Fruit fly (Drosophila melanogaster) whole organism, wandering third instar larva: ENCODE data around the gene Dhc1.
A peak's percentile ranks its signal among the peaks of the same experiment; 100 is the strongest.

Experiments used
- Abd-B ChIP-seq: fragments of >200 bp; optimal IDR thresholded peaks from 2 replicates; lab custom pipeline; 2017; ENCODE audit warnings: missing biosample characterization, missing genetic modification characterization
- CG32264 ChIP-seq: fragments of 200-800 bp; sonication (Bioruptor generic); optimal IDR thresholded peaks from 2 replicates; lab custom pipeline; 2016; ENCODE audit warnings: missing biosample characterization, missing genetic modification characterization
- CG9705 ChIP-seq: fragments of 200-800 bp; sonication (Bioruptor generic); optimal IDR thresholded peaks from 2 replicates; lab custom pipeline; 2018; ENCODE audit warnings: missing biosample characterization, mild to moderate bottlenecking, missing genetic modification characterization
- CrebA ChIP-seq: fragments of 200-800 bp; sonication (Bioruptor generic); optimal IDR thresholded peaks from 2 replicates; lab custom pipeline; 2016; ENCODE audit warnings: missing biosample characterization, mild to moderate bottlenecking, missing genetic modification characterization, borderline replicate concordance
- Dfd ChIP-seq: fragments of >200 bp; optimal IDR thresholded peaks from 2 replicates; lab custom pipeline; 2017; ENCODE audit warnings: missing biosample characterization, missing genetic modification characterization
- Dif ChIP-seq: fragments of 200-275, 200-300 bp; sonication (Bioruptor generic); optimal IDR thresholded peaks from 2 replicates; lab custom pipeline; 2018; ENCODE audit warnings: missing biosample characterization, missing genetic modification characterization; ENCODE audit not compliant: partially characterized antibody
- GATAd ChIP-seq: sonication (Bioruptor generic); optimal IDR thresholded peaks from 2 replicates; lab custom pipeline; 2016; ENCODE audit warnings: missing biosample characterization, missing genetic modification characterization
- HLH106 ChIP-seq: fragments of 200-800 bp; optimal IDR thresholded peaks from 3 replicates; lab custom pipeline; 2019; ENCODE audit warnings: missing biosample characterization, mild to moderate bottlenecking, missing genetic modification characterization, moderate library complexity
- Hnf4 ChIP-seq: fragments of 200-800 bp; sonication (Bioruptor generic); optimal IDR thresholded peaks from 2 replicates; lab custom pipeline; 2016; ENCODE audit warnings: missing biosample characterization, mild to moderate bottlenecking, missing genetic modification characterization
- Hr78 ChIP-seq: fragments of >200 bp; optimal IDR thresholded peaks from 2 replicates; lab custom pipeline; 2017; ENCODE audit warnings: missing biosample characterization, missing genetic modification characterization
- Hr83 ChIP-seq: fragments of 200-300 bp; sonication (Bioruptor generic); optimal IDR thresholded peaks from 2 replicates; lab custom pipeline; 2016; ENCODE audit warnings: missing biosample characterization, mild to moderate bottlenecking, missing genetic modification characterization, moderate library complexity; ENCODE audit not compliant: poor library complexity, severe bottlenecking
- Jra ChIP-seq: sonication (Bioruptor generic); optimal IDR thresholded peaks from 2 replicates; lab custom pipeline; 2016; ENCODE audit warnings: missing biosample characterization, missing genetic modification characterization
- Mio ChIP-seq: sonication (Bioruptor generic); optimal IDR thresholded peaks from 2 replicates; lab custom pipeline; 2016; ENCODE audit warnings: missing biosample characterization, missing genetic modification characterization
- Myc ChIP-seq: fragments of >200 bp; optimal IDR thresholded peaks from 2 replicates; lab custom pipeline; 2017
- N ChIP-seq: fragments of >200 bp; optimal IDR thresholded peaks from 2 replicates; lab custom pipeline; 2018; ENCODE audit warnings: missing biosample characterization, missing external identifiers, missing genetic modification characterization
- OdsH ChIP-seq: fragments of 200-800 bp; sonication (Bioruptor generic); optimal IDR thresholded peaks from 2 replicates; lab custom pipeline; 2016; ENCODE audit warnings: missing biosample characterization, mild to moderate bottlenecking, missing genetic modification characterization
- Rel ChIP-seq, 2 experiments: fragments of 200-800 bp; sonication (Bioruptor generic) in 1 of 2; optimal IDR thresholded peaks; 2 replicates in 1 of 2; 3 replicates in 1 of 2; lab custom pipeline; 2016 to 2019; ENCODE audit warnings: mild to moderate bottlenecking in 2 of 2, missing biosample characterization in 2 of 2, missing genetic modification characterization in 2 of 2, moderate library complexity in 1 of 2
- Sp1 ChIP-seq: fragments of 200-800 bp; sonication (Bioruptor generic); optimal IDR thresholded peaks from 3 replicates; lab custom pipeline; 2019; ENCODE audit warnings: missing biosample characterization, mild to moderate bottlenecking, missing genetic modification characterization, moderate library complexity
- Vsx2 ChIP-seq: fragments of 200-300, 225-300 bp; sonication (Bioruptor generic); optimal IDR thresholded peaks from 2 replicates; lab custom pipeline; 2018; ENCODE audit warnings: missing biosample characterization, missing genetic modification characterization; ENCODE audit not compliant: partially characterized antibody
- br ChIP-seq: fragments of 200-800 bp; sonication (Bioruptor generic); optimal IDR thresholded peaks from 2 replicates; lab custom pipeline; 2016; ENCODE audit warnings: missing biosample characterization, missing genetic modification characterization
- brk ChIP-seq: fragments of 200-800 bp; sonication (Bioruptor generic); optimal IDR thresholded peaks from 2 replicates; lab custom pipeline; 2016; ENCODE audit warnings: missing biosample characterization, mild to moderate bottlenecking, missing genetic modification characterization
- dl ChIP-seq, 2 experiments: fragments of 175-275, 200-275 bp in 1 of 2; fragments of 200-275 bp in 1 of 2; sonication (Bioruptor generic); optimal IDR thresholded peaks; lab custom pipeline; 2018; ENCODE audit warnings: mild to moderate bottlenecking in 2 of 2, missing biosample characterization in 2 of 2, missing genetic modification characterization in 2 of 2, moderate library complexity in 2 of 2; ENCODE audit not compliant: partially characterized antibody in 2 of 2, insufficient read depth in 1 of 2
- dmrt93B ChIP-seq: fragments of 200-800 bp; sonication (Bioruptor generic); optimal IDR thresholded peaks from 2 replicates; lab custom pipeline; 2018; ENCODE audit warnings: missing biosample characterization, mild to moderate bottlenecking, missing genetic modification characterization
- dsf ChIP-seq: sonication (Bioruptor generic); optimal IDR thresholded peaks from 2 replicates; lab custom pipeline; 2016; ENCODE audit warnings: missing biosample characterization, missing genetic modification characterization, borderline replicate concordance
- ey ChIP-seq: fragments of 200-800 bp; sonication (Bioruptor generic); optimal IDR thresholded peaks from 2 replicates; lab custom pipeline; 2016; ENCODE audit warnings: missing biosample characterization, missing genetic modification characterization
- foxo ChIP-seq, 2 experiments: fragments of 200-800 bp; sonication (Bioruptor generic); optimal IDR thresholded peaks; 2 replicates in 1 of 2; 3 replicates in 1 of 2; lab custom pipeline; 2016 to 2017; ENCODE audit warnings: missing biosample characterization in 2 of 2, missing genetic modification characterization in 2 of 2
- fru ChIP-seq: fragments of 200-800 bp; sonication (Bioruptor generic); optimal IDR thresholded peaks from 3 replicates; lab custom pipeline; 2016; ENCODE audit warnings: missing biosample characterization, mild to moderate bottlenecking, missing genetic modification characterization
- h ChIP-seq: fragments of 200-800 bp; sonication (Bioruptor generic); optimal IDR thresholded peaks from 3 replicates; lab custom pipeline; 2016; ENCODE audit warnings: missing biosample characterization, mild to moderate bottlenecking, missing genetic modification characterization
- jim ChIP-seq: fragments of 175-275, 200-325 bp; sonication (Bioruptor generic); optimal IDR thresholded peaks from 2 replicates; lab custom pipeline; 2016; ENCODE audit warnings: missing biosample characterization, mild to moderate bottlenecking, missing genetic modification characterization
- lola ChIP-seq: fragments of >200 bp; optimal IDR thresholded peaks from 2 replicates; lab custom pipeline; 2017; ENCODE audit warnings: missing biosample characterization, missing genetic modification characterization
- pan ChIP-seq: fragments of >200 bp; optimal IDR thresholded peaks from 2 replicates; lab custom pipeline; 2017
- psq ChIP-seq: fragments of 200-800 bp; sonication (Bioruptor generic); optimal IDR thresholded peaks from 3 replicates; lab custom pipeline; 2017; ENCODE audit warnings: missing biosample characterization, mild to moderate bottlenecking, missing genetic modification characterization, moderate library complexity
- rgr ChIP-seq: fragments of 200-800 bp; sonication (Bioruptor generic); optimal IDR thresholded peaks from 3 replicates; lab custom pipeline; 2016; ENCODE audit warnings: missing biosample characterization, mild to moderate bottlenecking, missing genetic modification characterization
- sage ChIP-seq: fragments of 200-800 bp; sonication (Bioruptor generic); optimal IDR thresholded peaks from 2 replicates; lab custom pipeline; 2016; ENCODE audit warnings: missing biosample characterization, mild to moderate bottlenecking, missing genetic modification characterization
- sv ChIP-seq: fragments of 200-800 bp; sonication (Bioruptor generic); optimal IDR thresholded peaks from 3 replicates; lab custom pipeline; 2016; ENCODE audit warnings: missing biosample characterization, missing genetic modification characterization
- tai ChIP-seq: sonication (Bioruptor generic); optimal IDR thresholded peaks from 2 replicates; lab custom pipeline; 2016; ENCODE audit warnings: missing biosample characterization, missing genetic modification characterization
- usp ChIP-seq: fragments of >200 bp; optimal IDR thresholded peaks from 2 replicates; lab custom pipeline; 2017; ENCODE audit warnings: missing biosample characterization, missing genetic modification characterization
- woc ChIP-seq: sonication (Bioruptor generic); optimal IDR thresholded peaks from 2 replicates; lab custom pipeline; 2016; ENCODE audit warnings: missing biosample characterization, mild to moderate bottlenecking, missing genetic modification characterization

Gene Dhc1

DNA sequence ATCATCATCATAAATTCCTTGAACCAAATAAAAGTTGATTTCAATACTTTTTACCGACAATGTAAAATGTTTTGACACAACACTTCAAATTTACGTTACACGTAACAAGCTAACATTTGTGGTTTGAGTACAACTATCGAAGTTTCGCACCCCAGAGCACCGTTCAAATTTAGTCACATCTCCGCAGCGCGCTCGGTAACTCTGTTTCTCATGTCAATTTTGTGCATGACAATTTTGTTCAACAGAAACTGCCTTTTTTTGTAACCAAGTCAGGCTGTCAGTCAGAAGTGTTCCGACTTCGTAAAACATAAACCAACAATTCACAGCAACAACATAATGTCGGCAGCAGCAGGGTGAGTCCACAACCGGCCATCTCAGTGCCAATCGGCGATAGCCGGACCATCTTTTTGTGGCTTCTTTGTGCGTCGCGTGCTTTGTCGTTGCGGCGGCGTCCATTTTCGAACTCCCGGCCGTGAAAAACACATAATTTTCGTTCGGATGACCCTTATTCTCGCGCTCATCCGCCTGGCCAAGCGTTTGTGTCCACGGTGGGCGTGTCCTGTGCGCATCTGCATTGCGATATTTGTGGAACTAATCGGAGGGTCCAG, 3.4 kb upstream of the Dhc1 start, which contains the start of gene p23:
Gene p23, plus strand, starts transcription at position 194 of the 608 bp plus-strand sequence.
- TF ChIP-seq sv (peak; percentile 26), OdsH (GFP tag; lab: Kevin White, UChicago) (no peak), rgr (GFP tag; lab: Kevin White, UChicago) (peak; percentile 28), Mio (no peak), CG9705 (GFP tag; lab: Kevin White, UChicago) (no peak), Dif (GFP tag; lab: Kevin White, UChicago) (peak; percentile 60), pan (lab: Kevin White, UChicago) (no peak), Rel (GFP tag; optimal IDR thresholded peaks at IDR 0.05; lab: Kevin White, UChicago) (no peak), Rel (tag; optimal IDR thresholded peaks at IDR 0.05; lab: Kevin White, UChicago) (peak; percentile 51)

DNA sequence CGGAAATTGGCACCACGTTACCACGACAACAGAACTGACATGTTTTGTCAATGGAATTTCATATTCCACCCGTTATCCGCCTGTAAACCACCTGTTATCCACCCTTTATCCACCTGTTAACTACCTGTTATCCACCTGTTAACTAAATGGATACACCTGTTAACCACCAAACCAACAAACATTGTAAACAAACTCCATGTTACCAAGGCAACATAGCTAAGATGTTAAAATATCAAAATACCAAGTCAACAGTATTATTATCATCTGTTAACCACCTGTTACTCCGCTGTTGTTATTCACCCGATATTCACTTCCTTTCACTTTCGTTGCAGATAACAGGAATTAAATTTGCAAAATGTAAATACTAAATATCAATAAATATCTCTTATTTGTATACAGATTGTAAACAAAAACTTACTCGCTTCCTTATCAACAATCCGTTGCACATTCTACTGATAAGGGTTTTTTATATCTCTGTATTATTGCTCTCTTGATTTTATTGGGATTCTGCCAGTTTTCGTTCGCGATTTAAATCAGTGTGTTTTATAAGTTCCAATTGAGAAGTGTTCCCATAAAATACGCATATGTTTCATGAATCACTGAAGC, 628 bp upstream of the Dhc1 start, which contains the start of gene Nepl12:
Gene Nepl12, plus strand, starts transcription at position 556 of the 606 bp plus-strand sequence.
- TF ChIP-seq HLH106 (tag; lab: Kevin White, UChicago) (no peak), Hr78 (GFP tag; lab: Kevin White, UChicago) (no peak), pan (lab: Kevin White, UChicago) (no peak), OdsH (GFP tag; lab: Kevin White, UChicago) (peak; percentile 19), h (GFP tag; lab: Kevin White, UChicago) (no peak), Vsx2 (GFP tag; lab: Kevin White, UChicago) (no peak), woc (GFP tag; lab: Kevin White, UChicago) (no peak), Dif (GFP tag; lab: Kevin White, UChicago) (no peak), ey (GFP tag; lab: Kevin White, UChicago) (peak; percentile 61), br (GFP tag; lab: Kevin White, UChicago) (no peak), brk (GFP tag; lab: Kevin White, UChicago) (no peak), fru (GFP tag; lab: Kevin White, UChicago) (no peak), lola (GFP tag; lab: Kevin White, UChicago) (no peak), N (no peak), foxo (GFP tag; optimal IDR thresholded peaks at IDR 0.05; lab: Kevin White, UChicago) (peak in 1 of 2 experiments; percentile 36), Hr83 (peak; percentile 33), Jra (GFP tag; lab: Kevin White, UChicago) (no peak), Sp1 (GFP tag; lab: Kevin White, UChicago) (no peak), dsf (no peak), Rel (GFP tag; optimal IDR thresholded peaks at IDR 0.05; lab: Kevin White, UChicago) (no peak), Rel (tag; optimal IDR thresholded peaks at IDR 0.05; lab: Kevin White, UChicago) (no peak), CG32264 (peak; percentile 31), rgr (GFP tag; lab: Kevin White, UChicago) (no peak), Hnf4 (no peak), sage (GFP tag; lab: Kevin White, UChicago) (no peak), Mio (peak; percentile 60), psq (GFP tag; lab: Kevin White, UChicago) (no peak), tai (GFP tag; lab: Kevin White, UChicago) (no peak), jim (GFP tag; lab: Kevin White, UChicago) (peak; percentile 9), dmrt93B (GFP tag; lab: Kevin White, UChicago) (no peak), CG9705 (GFP tag; lab: Kevin White, UChicago) (no peak), Abd-B (GFP tag; lab: Kevin White, UChicago) (no peak), Myc (no peak), usp (GFP tag; lab: Kevin White, UChicago) (no peak), CrebA (GFP tag; lab: Kevin White, UChicago) (no peak), dl (GFP tag; optimal IDR thresholded peaks at IDR 0.05; lab: Kevin White, UChicago; ENCODE audit: insufficient read depth in 1 of 2, partially characterized antibody in 2 of 2) (no peak), GATAd (GFP tag; lab: Kevin White, UChicago) (peak; percentile 38), Dfd (no peak), sv (no peak)
